Fruit fly (Drosophila melanogaster): Measurements from ENCODE around the gene TwdlF.

DNA sequence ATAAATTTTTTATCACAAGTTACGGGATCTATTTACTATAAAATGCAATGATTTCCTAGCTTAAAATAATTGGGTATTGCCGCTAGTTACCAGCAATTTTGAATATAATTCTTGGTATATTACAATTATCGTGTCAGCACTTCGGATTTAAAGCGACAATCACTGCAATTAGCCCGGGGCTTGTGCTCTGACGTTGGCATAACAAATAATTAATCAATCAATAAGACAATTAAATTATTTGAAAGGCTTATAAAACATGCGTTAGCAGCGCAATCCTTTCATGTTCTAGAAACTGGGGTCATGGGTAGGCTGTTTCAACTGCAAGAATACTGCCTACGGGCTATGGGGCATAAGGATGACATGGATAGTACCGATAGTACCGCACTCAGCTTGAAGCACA lies 9.9 kb downstream of the TwdlF start, which contains the start of gene Or82a:
- no peak for TF ChIP-seq h (GFP tag; optimal IDR thresholded peaks at IDR 0.05)
- no peak for TF ChIP-seq Sp1 (GFP tag; optimal IDR thresholded peaks at IDR 0.05)
- TF ChIP-seq psq (GFP tag; optimal IDR thresholded peaks at IDR 0.05) = no peak
